Worm (Caenorhabditis elegans) whole organism, L1 larva: Measurements from ENCODE around the gene srx-77.

Source experiments
- aha-1 ChIP-seq: fragments of 150-350 bp; optimal IDR thresholded peaks from 2 replicates; lab custom pipeline; 2014; ENCODE audit warnings: missing biosample characterization, missing genetic modification characterization
- efl-3 ChIP-seq: fragments of 200-800 bp; sonication (Bioruptor generic); optimal IDR thresholded peaks from 2 replicates; lab custom pipeline; 2018; ENCODE audit warnings: mild to moderate bottlenecking, missing genetic modification characterization, missing compliant biosample characterization
- ets-5 ChIP-seq: fragments of 200-800 bp; sonication (Bioruptor generic); IDR thresholded peaks from 2 replicates; pipeline ENCODE4 v1.3.6; 2022; ENCODE audit warnings: missing genetic modification characterization, missing compliant biosample characterization
- hlh-4 ChIP-seq: sonication (generic microtip); optimal IDR thresholded peaks from 2 replicates; lab custom pipeline; 2016; ENCODE audit warnings: mild to moderate bottlenecking, missing genetic modification characterization, missing compliant biosample characterization
- jun-1 ChIP-seq: fragments of 150-350 bp; optimal IDR thresholded peaks from 2 replicates; lab custom pipeline; 2014; ENCODE audit warnings: missing biosample characterization, missing genetic modification reagents, missing genetic modification characterization
- lin-13 ChIP-seq: fragments of 150-350 bp; optimal IDR thresholded peaks from 2 replicates; lab custom pipeline; 2014; ENCODE audit warnings: missing biosample characterization, missing genetic modification reagents, missing genetic modification characterization
- mdl-1 ChIP-seq, 2 experiments: fragments of 150-350 bp; optimal IDR thresholded peaks; 2 replicates each; lab custom pipeline; 2014 to 2017; ENCODE audit warnings: missing biosample characterization in 2 of 2, missing genetic modification characterization in 2 of 2, inconsistent platforms in 1 of 2
- nhr-12 ChIP-seq: sonication (generic microtip); optimal IDR thresholded peaks from 2 replicates; lab custom pipeline; 2017; ENCODE audit warnings: missing biosample characterization, missing genetic modification characterization
- nhr-237 ChIP-seq: fragments of 150-350 bp; optimal IDR thresholded peaks from 2 replicates; lab custom pipeline; 2014; ENCODE audit warnings: missing biosample characterization, missing genetic modification characterization
- pax-3 ChIP-seq: fragments of 200-800 bp; sonication (Bioruptor generic); optimal IDR thresholded peaks from 2 replicates; lab custom pipeline; 2018; ENCODE audit warnings: mild to moderate bottlenecking, missing genetic modification characterization, moderate library complexity, missing compliant biosample characterization
- pqm-1 ChIP-seq: sonication (generic microtip); optimal IDR thresholded peaks from 3 replicates; lab custom pipeline; 2017; ENCODE audit warnings: missing biosample characterization, missing genetic modification characterization
- zag-1 ChIP-seq: fragments of 150-350 bp; optimal IDR thresholded peaks from 2 replicates; lab custom pipeline; 2014; ENCODE audit warnings: missing biosample characterization, missing genetic modification characterization
- ztf-4 ChIP-seq: fragments of 150-350 bp; optimal IDR thresholded peaks from 2 replicates; lab custom pipeline; 2014; ENCODE audit warnings: missing biosample characterization, missing genetic modification characterization

ce11 chrV:4662400-4662799, 6.1 kb downstream of the srx-77 start, which contains the start of gene srx-74:
- TF ChIP-seq mdl-1 (tag; optimal IDR thresholded peaks at IDR 0.05; lab: Kevin White, UChicago) (no peak), ztf-4 (no peak), nhr-237 (tag; lab: Kevin White, UChicago) (no peak), zag-1 (tag; lab: Kevin White, UChicago) (no peak), nhr-12 (no peak), ets-5 (no peak), pax-3 (tag; lab: Kevin White, UChicago) (no peak), pqm-1 (tag; lab: Kevin White, UChicago) (no peak), lin-13 (GFP tag; lab: Kevin White, UChicago) (no peak), efl-3 (no peak), jun-1 (no peak), hlh-4 (tag; lab: Kevin White, UChicago) (no peak), aha-1 (tag; lab: Kevin White, UChicago) (no peak)
